Worm (Caenorhabditis elegans) whole organism, midembryonic: ENCODE data around the gene R144.13.

ENCODE experiments used
- flt-1 ChIP-seq: fragments of 200-800 bp; sonication (Bioruptor generic); IDR thresholded peaks from 2 replicates; pipeline ENCODE4 v1.3.6; 2022; ENCODE audit warnings: missing genetic modification characterization, missing compliant biosample characterization
- ref-1 ChIP-seq: fragments of 200-800 bp; sonication (Bioruptor generic); conservative IDR thresholded peaks from 2 replicates; pipeline ENCODE4 v1.3.6; 2022; ENCODE audit warnings: missing genetic modification reagents, missing genetic modification characterization, missing compliant biosample characterization

ce11 chrIII:5047740-5048139, 24.7 kb downstream of the R144.13 start, which contains the start of gene C45G9.5:
- TF ChIP-seq flt-1 (GFP tag; lab: Robert Waterston, UW) (no peak), ref-1 (GFP tag; lab: Robert Waterston, UW) (no peak)
